Worm (Caenorhabditis elegans): ENCODE measurements around the gene pph-6.
A peak's percentile ranks its signal among the peaks of the same experiment; 100 is the strongest.
"Not testable (repeated sequence)": the region's sequence is repeated elsewhere in the genome, so short reads cannot be mapped to it uniquely, and the experiment has no call there.

pph-6 gene

DNA sequence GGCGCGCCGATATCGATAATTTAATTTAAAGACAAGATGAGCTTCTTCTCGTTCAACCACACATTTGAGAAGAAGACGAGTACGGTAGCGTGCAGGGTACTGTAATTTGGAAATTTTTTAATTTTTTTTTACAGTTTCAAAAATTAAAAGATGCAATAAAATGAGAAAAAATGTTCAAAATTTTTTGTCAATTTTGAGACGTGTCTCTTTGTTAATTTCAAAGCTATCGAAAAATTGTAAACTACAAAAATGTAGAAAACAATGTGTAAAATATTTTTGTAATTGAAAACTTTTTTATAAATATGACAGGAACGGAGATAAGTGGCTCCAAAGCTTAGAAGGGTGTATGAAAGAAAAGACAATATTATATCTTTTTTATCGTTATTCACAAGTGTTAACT, 30.1 kb upstream of the pph-6 start, which contains the start of gene K01A11.1:
Gene K01A11.1, minus strand, starts transcription at position 101 of the 400 bp plus-strand sequence.
- no peak for TF ChIP-seq ztf-23 (GFP tag; IDR thresholded peaks at IDR 0.05)
- no peak for TF ChIP-seq ztf-29 (GFP tag; IDR thresholded peaks at IDR 0.05)
- no peak for TF ChIP-seq ref-1 (GFP tag; conservative IDR thresholded peaks at IDR 0.05)
- TF ChIP-seq med-1 (GFP tag; optimal IDR thresholded peaks at IDR 0.05; ENCODE audit: insufficient read depth) = no peak
- no peak for TF ChIP-seq cog-1 (tag; optimal IDR thresholded peaks at IDR 0.05)
- TF ChIP-seq T22C8.4 (GFP tag; IDR thresholded peaks at IDR 0.05) = no peak
- no peak for TF ChIP-seq klf-2 (GFP tag; conservative IDR thresholded peaks at IDR 0.05)

DNA sequence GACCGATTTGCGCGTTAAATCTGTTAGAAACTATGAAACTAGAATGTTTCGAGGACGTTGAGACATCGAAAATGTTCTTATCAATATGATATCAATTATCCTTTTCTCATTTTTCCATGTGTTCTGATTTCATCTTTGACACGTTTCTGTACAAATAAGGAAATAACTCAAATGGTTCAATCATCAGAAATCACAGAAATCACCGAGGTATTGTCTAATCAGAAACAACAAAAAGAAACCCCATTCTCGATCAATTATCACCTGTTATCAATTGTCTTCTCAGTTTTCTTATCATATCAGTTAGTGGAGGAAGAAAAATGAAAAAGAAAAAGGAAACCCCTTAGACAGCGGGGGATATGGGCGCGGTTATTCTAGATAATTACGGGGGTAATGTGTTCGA, 26.4 kb upstream of the pph-6 start:
- TF ChIP-seq klf-2 (GFP tag; conservative IDR thresholded peaks at IDR 0.05) (no peak), ztf-23 (GFP tag; IDR thresholded peaks at IDR 0.05) (no peak), med-1 (GFP tag; optimal IDR thresholded peaks at IDR 0.05; ENCODE audit: insufficient read depth) (no peak), T22C8.4 (GFP tag; IDR thresholded peaks at IDR 0.05) (no peak), ztf-29 (GFP tag; IDR thresholded peaks at IDR 0.05) (no peak), flt-1 (GFP tag; IDR thresholded peaks at IDR 0.05) (no peak), tab-1 (GFP tag; IDR thresholded peaks at IDR 0.05) (no peak), ref-1 (GFP tag; conservative IDR thresholded peaks at IDR 0.05) (no peak), cog-1 (tag; optimal IDR thresholded peaks at IDR 0.05) (no peak)

DNA sequence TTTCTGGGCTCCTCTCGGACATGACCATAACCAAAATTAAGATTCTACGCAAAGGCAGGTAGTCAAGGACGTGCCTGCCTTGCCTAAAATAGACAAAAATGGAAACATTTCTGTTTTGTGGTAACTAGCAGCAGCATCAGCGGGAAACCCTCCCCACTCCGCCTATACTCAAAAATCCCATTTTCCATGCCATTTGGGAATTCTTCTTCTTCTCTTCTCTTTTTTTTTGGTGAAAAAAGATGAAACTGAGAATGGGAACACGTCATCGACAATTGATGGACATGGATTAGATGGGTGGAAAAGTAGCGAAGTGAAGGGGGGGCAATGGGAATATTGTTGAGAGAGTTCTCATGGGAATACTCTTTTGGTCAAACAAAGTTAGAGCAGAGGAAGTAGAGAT, 24.4 kb upstream of the pph-6 start:
- TF ChIP-seq T22C8.4 (GFP tag; IDR thresholded peaks at IDR 0.05) = no peak
- no peak for TF ChIP-seq ztf-23 (GFP tag; IDR thresholded peaks at IDR 0.05)

DNA sequence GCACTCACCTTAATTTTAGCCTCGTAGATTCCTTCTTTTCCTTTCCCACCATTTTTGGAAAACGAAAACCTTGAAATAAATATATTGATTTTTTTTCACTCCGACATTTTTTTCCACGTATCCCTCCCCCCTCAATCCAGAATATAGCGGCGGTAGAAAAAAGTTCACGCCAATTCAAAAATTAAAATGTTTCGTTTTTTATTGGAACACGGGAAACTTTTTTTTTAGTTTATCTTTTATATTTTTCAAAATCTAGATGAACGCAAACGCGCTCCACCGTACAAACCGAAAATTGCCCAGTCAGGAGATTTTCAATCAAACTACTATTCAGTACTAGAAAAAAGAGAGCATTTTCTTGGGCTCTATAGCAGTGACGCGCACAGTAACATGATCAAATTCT, 17.4 kb upstream of the pph-6 start, which contains the start of gene spe-41:
Gene spe-41, minus strand, starts transcription at position 72 of the 400 bp plus-strand sequence.
- no peak for TF ChIP-seq klf-2 (GFP tag; conservative IDR thresholded peaks at IDR 0.05)
- TF ChIP-seq med-1 (GFP tag; optimal IDR thresholded peaks at IDR 0.05; ENCODE audit: insufficient read depth) = no peak
- no peak for TF ChIP-seq ztf-29 (GFP tag; IDR thresholded peaks at IDR 0.05)
- TF ChIP-seq ztf-23 (GFP tag; IDR thresholded peaks at IDR 0.05) = no peak
- no peak for TF ChIP-seq flt-1 (GFP tag; IDR thresholded peaks at IDR 0.05)
- no peak for TF ChIP-seq ref-1 (GFP tag; conservative IDR thresholded peaks at IDR 0.05)

DNA sequence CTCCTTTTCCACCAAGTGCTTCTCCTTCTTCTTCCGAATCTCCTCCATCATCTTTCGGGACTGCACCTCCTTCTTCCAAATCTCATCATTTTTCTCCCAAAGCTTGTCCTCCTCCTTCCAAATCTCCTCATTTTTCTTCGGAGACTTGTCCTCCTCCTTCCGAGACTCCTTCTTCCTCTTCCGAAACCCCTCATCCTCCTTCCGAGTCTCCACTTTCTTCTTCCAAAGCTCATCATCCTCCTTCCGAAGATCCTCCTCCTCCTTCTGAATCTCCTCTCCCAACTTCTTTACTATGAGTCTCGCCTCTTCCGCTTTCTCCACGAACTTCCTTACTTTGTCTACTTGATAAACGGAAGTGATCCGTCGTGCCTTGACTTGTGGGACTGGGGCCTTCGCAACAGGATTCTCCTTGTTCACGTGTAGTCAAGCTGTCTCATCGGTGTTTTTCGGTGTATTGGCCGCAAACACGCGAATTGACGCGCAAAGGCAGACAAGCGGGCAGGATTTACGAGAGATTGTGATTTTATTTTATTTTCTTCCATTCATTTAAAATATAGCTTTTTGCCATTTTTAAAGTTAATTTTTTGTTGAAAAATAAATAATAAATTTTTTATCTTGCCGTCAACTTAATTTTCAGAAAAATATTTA, 8.8 kb upstream of the pph-6 start, which contains the start of the genes K01A11.3 and C34C12.12:
Gene K01A11.3, minus strand, starts transcription at position 51 of the 648 bp plus-strand sequence.
Gene C34C12.12, plus strand, starts transcription at position 632 of the 648 bp plus-strand sequence.
- TF ChIP-seq med-1 (GFP tag; optimal IDR thresholded peaks at IDR 0.05; ENCODE audit: insufficient read depth) (no peak), T22C8.4 (GFP tag; IDR thresholded peaks at IDR 0.05) (no peak), ztf-23 (GFP tag; IDR thresholded peaks at IDR 0.05) (no peak)

DNA sequence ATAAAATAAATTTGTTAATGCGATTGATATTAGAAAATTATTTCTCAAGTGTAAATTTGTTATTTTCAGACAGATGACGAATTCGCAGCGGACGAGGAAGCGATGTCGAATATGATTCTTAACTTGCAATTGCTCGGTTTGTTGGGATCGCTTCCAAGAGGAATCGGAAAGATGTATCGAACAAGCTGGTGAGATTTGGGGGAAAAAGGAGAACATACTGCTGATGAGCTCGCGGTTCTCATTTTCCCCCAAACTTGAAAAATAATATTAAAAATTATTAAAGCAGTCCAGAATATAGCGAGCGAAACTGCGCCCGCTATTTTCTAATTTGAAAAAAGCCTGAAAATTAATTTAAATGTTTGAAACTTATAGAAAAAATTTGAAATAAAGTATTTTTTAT, 8.0 kb upstream of the pph-6 start, which contains the start of gene C34C12.2:
Gene C34C12.2, plus strand, starts transcription at position 301 of the 400 bp plus-strand sequence.
- not testable (repeated sequence) for TF ChIP-seq T22C8.4, ztf-23, ztf-29 (GFP tag; IDR thresholded peaks at IDR 0.05)

DNA sequence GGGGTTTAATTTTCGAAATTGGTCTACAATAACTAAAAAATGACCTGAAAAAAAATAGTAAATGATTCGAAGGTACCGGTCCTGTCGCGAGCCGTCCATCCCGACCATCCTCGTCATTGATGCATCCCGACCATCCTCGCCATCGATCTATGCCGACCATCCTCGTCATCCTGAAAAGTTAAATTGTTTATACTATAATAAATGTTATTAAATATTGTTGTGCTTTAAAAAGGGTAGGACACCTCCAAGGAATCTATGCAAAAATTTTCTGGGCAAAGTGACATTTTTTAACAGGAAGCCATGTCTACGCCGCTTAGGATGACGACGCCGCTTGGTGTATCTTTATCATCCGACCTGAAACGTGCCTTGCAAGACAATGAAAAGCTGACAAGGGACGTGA, 7.5 kb upstream of the pph-6 start, which contains the start of gene C34C12.1:
Gene C34C12.1, plus strand, starts transcription at position 301 of the 400 bp plus-strand sequence.
- not testable (repeated sequence) for TF ChIP-seq klf-2 (GFP tag; conservative IDR thresholded peaks at IDR 0.05); med-1 (GFP tag; optimal IDR thresholded peaks at IDR 0.05; ENCODE audit: insufficient read depth); ref-1 (GFP tag; conservative IDR thresholded peaks at IDR 0.05)

DNA sequence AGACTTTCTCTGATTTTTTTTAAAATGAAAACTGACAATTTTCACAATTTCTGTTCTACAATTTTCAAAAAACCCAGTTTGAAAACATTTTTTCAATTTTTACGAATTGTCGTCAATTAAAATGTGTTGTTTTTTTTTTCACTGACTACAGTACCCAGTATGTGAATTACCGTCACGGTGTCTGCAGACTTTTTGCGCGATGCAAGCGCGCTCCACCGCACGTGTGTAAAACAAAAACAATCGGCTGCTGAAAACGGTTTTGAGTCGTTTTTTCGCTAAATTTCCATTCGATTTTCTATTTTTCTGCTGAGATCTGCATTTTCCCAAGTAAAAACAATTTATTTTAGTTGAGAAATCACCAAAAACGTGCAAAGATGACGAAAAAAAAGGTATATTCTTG, 5.3 kb upstream of the pph-6 start:
- 0 out of 2 replicates have a peak, but pooled peaks have one; percentile 9 for TF ChIP-seq flt-1 (GFP tag; IDR thresholded peaks at IDR 0.05)
- TF ChIP-seq cog-1 (tag; optimal IDR thresholded peaks at IDR 0.05) = peak; percentile 59
- TF ChIP-seq klf-2 (GFP tag; conservative IDR thresholded peaks at IDR 0.05) = no peak
- TF ChIP-seq tab-1 (GFP tag; IDR thresholded peaks at IDR 0.05) = no peak
- TF ChIP-seq ztf-23 (GFP tag; IDR thresholded peaks at IDR 0.05) = peak; percentile 77
- TF ChIP-seq med-1 (GFP tag; optimal IDR thresholded peaks at IDR 0.05; ENCODE audit: insufficient read depth) = no peak

DNA sequence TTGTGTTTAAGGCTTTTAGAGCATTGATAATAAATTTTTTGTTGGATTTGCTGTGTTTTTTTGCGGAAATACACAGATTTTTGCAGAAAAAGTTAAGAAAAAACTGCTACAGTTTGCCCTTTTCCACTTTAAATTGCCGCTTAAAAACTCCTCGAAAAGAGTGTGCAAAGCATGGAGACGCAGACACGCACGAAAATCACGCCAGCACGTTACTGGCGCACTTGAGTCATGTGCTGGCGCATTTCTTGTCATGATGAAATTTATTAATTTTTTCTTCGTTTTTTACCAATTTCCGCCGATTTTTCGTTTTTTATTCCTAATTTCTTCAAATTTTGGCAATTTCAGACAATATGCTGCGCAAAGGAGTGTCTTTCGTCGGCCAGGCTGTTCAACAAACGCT, 1.4 kb upstream of the pph-6 start, which contains the start of gene C34C12.8:
Gene C34C12.8, plus strand, starts transcription at position 346 of the 400 bp plus-strand sequence.
- TF ChIP-seq klf-2 (GFP tag; conservative IDR thresholded peaks at IDR 0.05) (no peak), flt-1 (GFP tag; IDR thresholded peaks at IDR 0.05) (peak; percentile 70; the same call in 1 of the 2 replicates), cog-1 (tag; optimal IDR thresholded peaks at IDR 0.05) (peak; percentile 46), ztf-23 (GFP tag; IDR thresholded peaks at IDR 0.05) (peak; percentile 66; the same call in 1 of the 2 replicates), tab-1 (GFP tag; IDR thresholded peaks at IDR 0.05) (no peak)

DNA sequence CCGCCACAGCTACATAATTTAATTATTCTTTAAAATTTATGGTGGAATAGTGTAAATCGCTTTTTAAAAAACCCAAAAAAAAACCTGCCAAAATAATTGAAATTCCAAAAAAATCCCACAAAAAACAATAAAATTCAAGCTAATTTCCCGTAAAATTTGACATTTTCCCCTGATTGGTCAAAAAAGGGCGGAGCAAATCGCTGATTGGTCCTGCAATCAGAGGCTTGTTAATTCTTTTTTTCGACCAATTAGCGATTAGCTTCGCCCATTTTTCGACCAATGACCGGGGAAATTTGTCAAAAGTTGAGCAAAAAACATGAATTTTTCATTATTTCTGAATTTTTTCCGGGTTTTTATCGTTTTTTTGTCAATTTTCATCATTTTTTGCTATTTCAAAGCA, 5.5 kb downstream of the pph-6 start:
- TF ChIP-seq ref-1 (GFP tag; conservative IDR thresholded peaks at IDR 0.05) (no peak), T22C8.4 (GFP tag; IDR thresholded peaks at IDR 0.05) (no peak), tab-1 (GFP tag; IDR thresholded peaks at IDR 0.05) (no peak), ztf-23 (GFP tag; IDR thresholded peaks at IDR 0.05) (no peak)

DNA sequence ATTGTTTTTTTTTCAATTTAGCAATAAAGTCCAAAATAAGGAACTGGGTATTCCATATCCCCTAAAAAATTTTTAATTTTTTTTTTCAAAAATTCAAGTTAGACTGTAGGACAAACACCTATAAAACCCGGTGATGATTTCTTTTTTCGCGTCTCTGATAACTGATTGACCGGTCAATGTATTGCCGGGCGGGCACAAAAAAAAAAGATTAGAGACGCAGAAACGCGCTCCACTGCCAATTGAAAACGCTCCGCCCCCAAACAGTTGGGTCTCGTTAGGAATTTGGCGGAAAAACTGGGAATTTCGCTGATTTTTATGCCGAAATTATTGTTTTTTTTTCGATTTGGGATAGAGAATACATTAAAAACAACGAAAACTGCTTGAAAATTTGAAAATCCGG, 6.9 kb downstream of the pph-6 start:
- TF ChIP-seq ztf-23 (GFP tag; IDR thresholded peaks at IDR 0.05) (no peak), med-1 (GFP tag; optimal IDR thresholded peaks at IDR 0.05; ENCODE audit: insufficient read depth) (no peak), klf-2 (GFP tag; conservative IDR thresholded peaks at IDR 0.05) (no peak), tab-1 (GFP tag; IDR thresholded peaks at IDR 0.05) (no peak), cog-1 (tag; optimal IDR thresholded peaks at IDR 0.05) (no peak), flt-1 (GFP tag; IDR thresholded peaks at IDR 0.05) (no peak), ref-1 (GFP tag; conservative IDR thresholded peaks at IDR 0.05) (no peak), T22C8.4 (GFP tag; IDR thresholded peaks at IDR 0.05) (no peak), ztf-29 (GFP tag; IDR thresholded peaks at IDR 0.05) (no peak)
